Worm (Caenorhabditis elegans) whole organism, L2 larva: ENCODE measurements around the gene K10D11.4.
A peak's percentile ranks its signal among the peaks of the same experiment; 100 is the strongest.

ENCODE experiments used
- R02D3.7 ChIP-seq: fragments of 150-350 bp; optimal IDR thresholded peaks from 2 replicates; lab custom pipeline; 2014; ENCODE audit warnings: missing biosample characterization, missing genetic modification characterization
- blmp-1 ChIP-seq: sonication (generic microtip); optimal IDR thresholded peaks from 2 replicates; lab custom pipeline; 2017; ENCODE audit warnings: missing genetic modification characterization, mild to moderate bottlenecking, missing compliant biosample characterization, antibody characterized with exemption, moderate library complexity; ENCODE audit not compliant: insufficient read depth
- elt-3 ChIP-seq: sonication (generic microtip); optimal IDR thresholded peaks from 2 replicates; lab custom pipeline; 2017; ENCODE audit warnings: missing biosample characterization, missing genetic modification characterization
- lsy-2 ChIP-seq, 2 experiments: fragments of 150-350 bp in 1 of 2; sonication (generic microtip) in 1 of 2; optimal IDR thresholded peaks; 2 replicates each; lab custom pipeline; 2014 to 2017; ENCODE audit warnings: missing biosample characterization in 2 of 2, missing genetic modification characterization in 2 of 2
- nhr-12 ChIP-seq: fragments of 150-350 bp; optimal IDR thresholded peaks from 2 replicates; lab custom pipeline; 2014; ENCODE audit warnings: missing biosample characterization, missing genetic modification characterization
- nhr-25 ChIP-seq: fragments of 150-350 bp; sonication (generic microtip); optimal IDR thresholded peaks from 3 replicates; lab custom pipeline; 2014; ENCODE audit warnings: missing biosample characterization, missing genetic modification characterization
- skn-1 ChIP-seq: sonication (generic microtip); optimal IDR thresholded peaks from 2 replicates; lab custom pipeline; 2017; ENCODE audit warnings: missing biosample characterization, missing genetic modification characterization
- sma-9 ChIP-seq, 2 experiments: fragments of 150-350 bp in 1 of 2; sonication (generic microtip) in 1 of 2; optimal IDR thresholded peaks; 2 replicates each; lab custom pipeline; 2014 to 2016; ENCODE audit warnings: missing genetic modification characterization in 2 of 2, mild to moderate bottlenecking in 1 of 2, missing biosample characterization in 1 of 2, missing compliant biosample characterization in 1 of 2, missing genetic modification reagents in 1 of 2, moderate library complexity in 1 of 2

DNA sequence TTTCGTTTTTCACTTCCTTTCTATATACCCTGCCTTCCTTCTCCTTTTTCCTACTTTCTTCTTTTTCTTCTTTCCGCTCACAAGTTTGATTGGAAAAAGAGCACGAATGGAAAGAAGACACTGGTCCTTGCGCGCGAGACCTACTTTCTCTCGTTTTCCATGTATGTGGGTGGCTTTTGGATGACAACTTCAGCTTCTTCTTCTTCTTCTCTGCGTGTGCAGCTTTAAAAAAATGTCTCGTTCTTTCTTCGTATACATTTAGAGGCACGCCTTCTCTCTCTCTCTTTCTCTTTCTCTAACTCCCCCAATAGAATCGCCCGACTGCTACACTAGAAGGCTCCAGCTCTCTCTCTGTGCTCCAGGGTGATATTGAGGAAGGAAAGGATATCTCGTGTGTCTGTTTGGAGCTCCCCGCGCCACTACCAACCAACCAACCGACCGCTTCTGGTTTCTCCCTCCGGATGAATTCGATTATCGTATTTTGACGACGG, 31.6 kb upstream of the K10D11.4 start:
- no peak for TF ChIP-seq nhr-25 (tag; lab: Kevin White, UChicago)
- TF ChIP-seq lsy-2 (tag; optimal IDR thresholded peaks at IDR 0.05; lab: Kevin White, UChicago): peak; percentile 1 to 23
- no peak for TF ChIP-seq skn-1
- no peak for TF ChIP-seq blmp-1 (tag; lab: Kevin White, UChicago)
- no peak for TF ChIP-seq R02D3.7 (tag; lab: Kevin White, UChicago)
- TF ChIP-seq elt-3 (tag; lab: Kevin White, UChicago): no peak
- TF ChIP-seq sma-9 (GFP tag; optimal IDR thresholded peaks at IDR 0.05; lab: Kevin White, UChicago): no peak
- no peak for TF ChIP-seq sma-9 (tag; optimal IDR thresholded peaks at IDR 0.05; lab: Kevin White, UChicago)
- TF ChIP-seq nhr-12: no peak
